Worm (Caenorhabditis elegans): ENCODE data around the gene txt-11.

- TF ChIP-seq F23B12.7 (tag; optimal IDR thresholded peaks at IDR 0.05; ENCODE audit: insufficient read depth) (no peak), madf-8 (GFP tag; conservative IDR thresholded peaks at IDR 0.05) (no peak), rcor-1 (GFP tag; IDR thresholded peaks at IDR 0.05) (no peak), egl-44 (GFP tag; IDR thresholded peaks at IDR 0.05) (no peak), ets-4 (GFP tag; optimal IDR thresholded peaks at IDR 0.05) (no peak), F39B2.1 (GFP tag; IDR thresholded peaks at IDR 0.05) (no peak), ccch-3 (GFP tag; optimal IDR thresholded peaks at IDR 0.05) (no peak), efl-1 (GFP tag; optimal IDR thresholded peaks at IDR 0.05) (no peak), F37B4.10 (GFP tag; IDR thresholded peaks at IDR 0.05) (no peak), nhr-90 (tag; optimal IDR thresholded peaks at IDR 0.05) (no peak)
Observed at ce11 chrV:3376973-3377372, 36.1 kb upstream of the txt-11 start, which contains the start of gene srbc-2.
